Worm (Caenorhabditis elegans): ENCODE measurements around the gene pitr-2.
"Not testable (repeated sequence)": the region's sequence is repeated elsewhere in the genome, so short reads cannot be mapped to it uniquely, and the experiment has no call there.

DNA sequence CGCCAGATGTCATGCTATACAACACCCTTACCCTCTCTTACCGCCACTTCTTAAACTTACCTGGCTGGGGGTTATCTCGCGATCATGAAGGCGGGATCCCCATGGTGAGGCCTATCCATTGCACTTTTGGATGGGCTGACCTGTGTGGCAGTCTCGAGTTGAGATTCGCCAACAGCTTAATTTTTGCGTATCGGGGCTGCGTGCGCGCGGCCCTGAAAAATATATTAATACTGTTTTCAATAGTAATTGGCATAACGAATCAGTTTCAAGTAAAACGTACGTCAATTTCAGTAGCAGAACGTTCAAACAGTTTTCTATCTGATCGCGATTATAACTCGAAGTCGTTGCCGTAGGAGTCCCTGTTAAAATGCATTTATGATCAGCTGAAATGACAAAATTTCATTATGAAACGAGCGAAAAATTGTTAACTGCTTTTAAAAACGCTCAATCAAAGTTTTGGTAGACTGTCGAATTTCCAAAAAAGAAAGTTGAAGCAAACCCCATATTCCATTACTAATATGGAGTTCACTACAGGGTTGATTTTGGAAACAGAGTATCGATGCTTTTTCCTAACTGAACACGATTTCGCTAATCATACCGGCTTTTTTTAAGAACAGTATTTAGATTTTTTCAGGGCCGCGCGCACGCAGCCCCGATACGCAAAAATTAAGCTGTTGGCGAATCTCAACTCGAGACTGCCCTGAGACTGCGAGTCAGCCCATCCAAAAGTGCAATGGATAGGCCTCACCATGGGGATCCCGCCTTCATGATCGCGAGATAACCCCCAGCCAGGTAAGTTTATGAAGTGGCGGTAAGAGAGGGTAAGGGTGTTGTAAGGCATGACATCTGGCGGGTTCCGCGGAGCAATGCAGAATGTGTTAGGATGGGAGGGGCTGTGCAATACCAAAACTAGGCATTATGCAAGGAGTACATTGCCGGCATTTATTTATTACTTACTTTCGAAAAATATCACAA, 46.4 kb downstream of the pitr-2 start:
- TF ChIP-seq ama-1 (optimal IDR thresholded peaks at IDR 0.05); pqm-1 (tag; optimal IDR thresholded peaks at IDR 0.05); pha-4 (tag; optimal IDR thresholded peaks at IDR 0.05); nhr-11 (tag; optimal IDR thresholded peaks at IDR 0.05); unc-86 (tag; optimal IDR thresholded peaks at IDR 0.05): not testable (repeated sequence)
